Worm (Caenorhabditis elegans): Measurements from ENCODE around the gene nep-9.

The nep-9 gene

ce11 chrII:3440641-3440926, 41.5 kb upstream of the nep-9 start, which contains the start of gene C16C8.17:
TSS of gene C16C8.17 (plus strand) at chrII:3440827.
- no peak for TF ChIP-seq tbx-11 (GFP tag; IDR thresholded peaks at IDR 0.05)
- TF ChIP-seq ets-7 (tag; optimal IDR thresholded peaks at IDR 0.05): no peak

DNA sequence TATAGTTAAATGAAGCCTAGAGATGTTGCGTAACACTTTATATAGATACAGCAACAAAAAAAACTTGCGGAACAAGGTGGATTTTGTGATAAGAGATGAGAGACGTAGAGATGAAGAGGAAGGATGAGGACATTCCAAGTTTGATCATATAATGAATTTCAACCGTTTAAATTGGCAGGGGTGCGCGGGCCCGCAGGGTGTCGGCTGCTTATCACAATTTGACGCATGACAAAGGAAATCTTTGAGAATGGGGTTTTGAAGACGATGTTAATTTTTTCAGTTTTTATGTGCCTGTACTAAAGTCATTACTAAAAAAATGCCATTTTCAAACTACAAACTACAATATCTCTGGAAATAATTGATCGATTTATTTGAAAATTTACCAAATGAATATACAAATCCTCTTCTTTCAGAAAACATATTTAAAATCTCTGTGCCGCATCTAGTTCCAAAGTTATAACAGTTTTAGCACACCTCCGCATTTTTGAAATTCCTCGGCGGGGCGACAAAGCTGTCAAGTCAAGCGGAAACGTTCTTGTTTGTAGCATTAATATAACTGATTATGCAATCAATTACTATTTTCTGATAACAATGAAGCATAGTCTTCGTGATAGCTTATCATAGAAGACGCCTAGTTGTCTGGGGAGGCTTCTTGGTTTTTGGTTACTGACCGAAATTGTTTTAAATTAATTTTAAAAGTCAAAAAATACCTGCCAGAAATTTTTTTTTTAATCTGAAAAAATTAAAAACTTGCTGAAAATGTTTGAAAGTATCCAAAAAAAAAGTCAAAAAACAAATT, 40.9 kb upstream of the nep-9 start:
- TF ChIP-seq F13C5.2 (tag; optimal IDR thresholded peaks at IDR 0.05) (no peak), scrt-1 (GFP tag; IDR thresholded peaks at IDR 0.05) (no peak), flt-1 (GFP tag; IDR thresholded peaks at IDR 0.05) (no peak), tra-4 (tag; optimal IDR thresholded peaks at IDR 0.05) (no peak), aly-1 (tag; optimal IDR thresholded peaks at IDR 0.05) (no peak), tbx-37 (GFP tag; conservative IDR thresholded peaks at IDR 0.05) (no peak), hmg-4 (GFP tag; optimal IDR thresholded peaks at IDR 0.05) (no peak), sea-1 (GFP tag; conservative IDR thresholded peaks at IDR 0.05) (no peak), hnd-1 (tag; optimal IDR thresholded peaks at IDR 0.05) (no peak)

ce11 chrII:3439244-3439698, 40.2 kb upstream of the nep-9 start:
- peak; percentile 71 for TF ChIP-seq hmg-4 (GFP tag; optimal IDR thresholded peaks at IDR 0.05)
- peak; percentile 52; the same call in 1 of the 2 replicates for TF ChIP-seq sea-1 (GFP tag; conservative IDR thresholded peaks at IDR 0.05)
- peak; percentile 67 for TF ChIP-seq aly-1 (tag; optimal IDR thresholded peaks at IDR 0.05)
- TF ChIP-seq scrt-1 (GFP tag; IDR thresholded peaks at IDR 0.05): peak; percentile 74
- peak; percentile 84 for TF ChIP-seq pes-1 (GFP tag; IDR thresholded peaks at IDR 0.05)
- peak; percentile 35 for TF ChIP-seq ceh-13 (GFP tag; optimal IDR thresholded peaks at IDR 0.05)
- TF ChIP-seq tra-4 (tag; optimal IDR thresholded peaks at IDR 0.05): no peak
- peak; percentile 70 for TF ChIP-seq B0310.2 (tag; optimal IDR thresholded peaks at IDR 0.05)
- peak; percentile 76 for TF ChIP-seq ceh-36 (tag; optimal IDR thresholded peaks at IDR 0.05)
- TF ChIP-seq ets-7 (tag; optimal IDR thresholded peaks at IDR 0.05): peak; percentile 39
- TF ChIP-seq tbx-37 (GFP tag; conservative IDR thresholded peaks at IDR 0.05): peak; percentile 48
- no peak for TF ChIP-seq hmbx-1 (tag; optimal IDR thresholded peaks at IDR 0.05)
- TF ChIP-seq flt-1 (GFP tag; IDR thresholded peaks at IDR 0.05): peak; percentile 73
- TF ChIP-seq tbx-11 (GFP tag; IDR thresholded peaks at IDR 0.05): peak; percentile 67
- TF ChIP-seq F13C5.2 (tag; optimal IDR thresholded peaks at IDR 0.05): peak; percentile 13
- peak; percentile 62 for TF ChIP-seq hnd-1 (tag; optimal IDR thresholded peaks at IDR 0.05)
- no peak for TF ChIP-seq ama-1 (optimal IDR thresholded peaks at IDR 0.05)

ce11 chrII:3438280-3438679, 39.2 kb upstream of the nep-9 start:
- TF ChIP-seq pes-1 (GFP tag; IDR thresholded peaks at IDR 0.05) (no peak), B0310.2 (tag; optimal IDR thresholded peaks at IDR 0.05) (no peak), ceh-36 (tag; optimal IDR thresholded peaks at IDR 0.05) (no peak), tbx-37 (GFP tag; conservative IDR thresholded peaks at IDR 0.05) (no peak), hmbx-1 (tag; optimal IDR thresholded peaks at IDR 0.05) (no peak), sea-1 (GFP tag; conservative IDR thresholded peaks at IDR 0.05) (no peak), hmg-4 (GFP tag; optimal IDR thresholded peaks at IDR 0.05) (no peak), scrt-1 (GFP tag; IDR thresholded peaks at IDR 0.05) (no peak), ets-7 (tag; optimal IDR thresholded peaks at IDR 0.05) (no peak), tra-4 (tag; optimal IDR thresholded peaks at IDR 0.05) (no peak), ama-1 (optimal IDR thresholded peaks at IDR 0.05) (no peak), F13C5.2 (tag; optimal IDR thresholded peaks at IDR 0.05) (no peak), tbx-11 (GFP tag; IDR thresholded peaks at IDR 0.05) (no peak), ceh-13 (GFP tag; optimal IDR thresholded peaks at IDR 0.05) (no peak), aly-1 (tag; optimal IDR thresholded peaks at IDR 0.05) (no peak)

DNA sequence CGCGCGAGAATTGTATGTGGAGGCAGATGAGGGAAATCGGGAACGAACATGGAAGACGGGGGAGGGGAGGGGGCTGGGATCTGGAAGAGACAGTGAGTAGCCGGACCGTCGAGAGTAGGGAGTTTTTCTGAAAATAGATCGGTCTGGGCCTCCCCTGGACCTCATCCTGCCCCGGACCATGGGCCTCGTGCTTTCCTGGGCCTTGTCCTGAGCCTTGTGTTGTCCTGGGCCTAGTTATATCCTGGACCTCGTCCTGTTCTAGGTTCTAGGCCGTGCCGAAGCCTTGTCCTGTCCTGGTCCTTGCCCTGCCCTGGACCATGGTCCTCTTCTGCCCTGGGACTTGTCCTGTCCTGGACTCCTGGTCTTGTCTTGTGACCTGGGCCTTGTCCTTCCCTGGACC, 38.3 kb upstream of the nep-9 start:
- TF ChIP-seq hmbx-1 (tag; optimal IDR thresholded peaks at IDR 0.05) (no peak), F13C5.2 (tag; optimal IDR thresholded peaks at IDR 0.05) (no peak), ets-7 (tag; optimal IDR thresholded peaks at IDR 0.05) (no peak), tbx-11 (GFP tag; IDR thresholded peaks at IDR 0.05) (0 out of 2 replicates have a peak, but pooled peaks have one; percentile 21), flt-1 (GFP tag; IDR thresholded peaks at IDR 0.05) (no peak)

DNA sequence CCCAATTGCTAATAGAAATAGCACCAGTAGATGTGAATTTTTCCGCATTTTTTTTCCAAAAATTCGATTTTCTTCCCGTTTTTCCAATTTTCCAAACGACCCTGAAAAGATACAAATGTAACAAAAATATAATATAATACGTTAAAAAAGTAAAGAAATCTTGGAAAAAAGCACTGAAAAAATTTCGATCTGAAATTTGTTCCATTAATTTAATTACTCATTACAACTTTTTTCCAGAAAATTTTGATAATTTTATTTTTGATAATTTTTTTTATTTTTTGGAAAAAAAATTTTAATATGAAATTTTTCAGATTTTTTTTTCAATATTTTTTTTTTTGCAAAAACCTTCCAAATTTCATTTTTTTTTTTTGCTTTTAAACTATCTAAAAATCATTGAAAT, 37.3 kb upstream of the nep-9 start, which contains the start of gene skpo-2:
Gene skpo-2, minus strand, starts transcription at position 101 of the 400 bp plus-strand sequence.
- TF ChIP-seq flt-1 (GFP tag; IDR thresholded peaks at IDR 0.05): no peak
- TF ChIP-seq ceh-13 (GFP tag; optimal IDR thresholded peaks at IDR 0.05): no peak
- TF ChIP-seq hmbx-1 (tag; optimal IDR thresholded peaks at IDR 0.05): no peak
- TF ChIP-seq hnd-1 (tag; optimal IDR thresholded peaks at IDR 0.05): no peak
- no peak for TF ChIP-seq sea-1 (GFP tag; conservative IDR thresholded peaks at IDR 0.05)
- no peak for TF ChIP-seq tra-4 (tag; optimal IDR thresholded peaks at IDR 0.05)
- TF ChIP-seq ama-1 (optimal IDR thresholded peaks at IDR 0.05): no peak
- TF ChIP-seq B0310.2 (tag; optimal IDR thresholded peaks at IDR 0.05): no peak
- TF ChIP-seq ceh-36 (tag; optimal IDR thresholded peaks at IDR 0.05): no peak
- TF ChIP-seq scrt-1 (GFP tag; IDR thresholded peaks at IDR 0.05): no peak
- no peak for TF ChIP-seq tbx-11 (GFP tag; IDR thresholded peaks at IDR 0.05)
- TF ChIP-seq tbx-37 (GFP tag; conservative IDR thresholded peaks at IDR 0.05): no peak
- no peak for TF ChIP-seq ets-7 (tag; optimal IDR thresholded peaks at IDR 0.05)

DNA sequence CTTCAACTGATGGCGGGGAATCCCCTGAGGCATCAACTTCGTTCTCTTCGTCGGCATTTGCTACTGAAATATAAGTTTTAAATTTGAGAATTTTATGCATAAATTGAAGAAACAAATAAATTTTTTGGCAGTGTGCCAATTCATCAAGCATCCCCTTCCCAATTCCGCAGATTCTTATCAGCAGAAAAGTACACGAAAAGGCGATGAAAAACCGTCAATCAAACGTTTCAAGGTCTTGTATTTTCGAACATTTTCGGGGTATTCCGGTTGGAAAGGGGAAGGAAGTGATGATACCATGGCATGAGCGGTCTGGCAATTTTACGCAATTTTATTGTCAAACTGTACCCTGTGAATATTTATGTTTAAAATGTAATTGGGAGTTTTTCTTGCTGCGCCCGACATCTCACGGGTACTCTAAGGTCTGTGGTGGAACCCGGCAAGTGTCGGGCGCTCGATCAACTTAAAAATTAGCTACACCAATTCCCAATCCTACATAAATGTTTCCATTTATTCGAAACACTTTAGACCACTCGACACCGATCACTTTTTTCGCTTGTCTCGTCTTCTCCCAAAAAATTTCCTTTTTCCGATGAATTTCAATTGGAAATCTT, 35.9 kb upstream of the nep-9 start:
- TF ChIP-seq ceh-13 (GFP tag; optimal IDR thresholded peaks at IDR 0.05): no peak
- no peak for TF ChIP-seq tbx-11 (GFP tag; IDR thresholded peaks at IDR 0.05)
- no peak for TF ChIP-seq tra-4 (tag; optimal IDR thresholded peaks at IDR 0.05)
- TF ChIP-seq ets-7 (tag; optimal IDR thresholded peaks at IDR 0.05): no peak
- no peak for TF ChIP-seq ama-1 (optimal IDR thresholded peaks at IDR 0.05)
- no peak for TF ChIP-seq scrt-1 (GFP tag; IDR thresholded peaks at IDR 0.05)
- TF ChIP-seq hnd-1 (tag; optimal IDR thresholded peaks at IDR 0.05): no peak
- TF ChIP-seq pes-1 (GFP tag; IDR thresholded peaks at IDR 0.05): no peak
- no peak for TF ChIP-seq ceh-36 (tag; optimal IDR thresholded peaks at IDR 0.05)
- TF ChIP-seq flt-1 (GFP tag; IDR thresholded peaks at IDR 0.05): no peak
- no peak for TF ChIP-seq sea-1 (GFP tag; conservative IDR thresholded peaks at IDR 0.05)
- no peak for TF ChIP-seq hmbx-1 (tag; optimal IDR thresholded peaks at IDR 0.05)
- no peak for TF ChIP-seq F13C5.2 (tag; optimal IDR thresholded peaks at IDR 0.05)
- no peak for TF ChIP-seq hmg-4 (GFP tag; optimal IDR thresholded peaks at IDR 0.05)
- TF ChIP-seq tbx-37 (GFP tag; conservative IDR thresholded peaks at IDR 0.05): no peak
- no peak for TF ChIP-seq B0310.2 (tag; optimal IDR thresholded peaks at IDR 0.05)

Measured in whole organism, early embryonic.